Worm (Caenorhabditis elegans) whole organism, L4 larva: ENCODE measurements around the gene F58B4.3.
A peak's percentile ranks its signal among the peaks of the same experiment; 100 is the strongest.

Source experiments
- D1046.2 ChIP-seq: fragments of 200-800 bp; sonication (Bioruptor generic); IDR thresholded peaks from 2 replicates; pipeline ENCODE4 v1.3.6; 2022; ENCODE audit warnings: missing genetic modification characterization, missing compliant biosample characterization
- F44E2.7 ChIP-seq: fragments of 200-800 bp; sonication (Bioruptor generic); IDR thresholded peaks from 2 replicates; pipeline ENCODE4 v2.1.2; 2022; ENCODE audit warnings: missing genetic modification characterization, missing compliant biosample characterization
- R02D3.7 ChIP-seq: fragments of 150-350 bp; sonication (generic microtip); optimal IDR thresholded peaks from 3 replicates; lab custom pipeline; 2014; ENCODE audit warnings: missing biosample characterization, missing genetic modification characterization
- T26A8.4 ChIP-seq: fragments of 200-800 bp; sonication (Bioruptor generic); IDR thresholded peaks from 2 replicates; pipeline ENCODE4 v1.3.6; 2022; ENCODE audit warnings: missing genetic modification characterization, missing compliant biosample characterization
- Y105C5A.15 ChIP-seq: fragments of 200-800 bp; sonication (Bioruptor generic); IDR thresholded peaks from 2 replicates; pipeline ENCODE4 v1.3.6; 2022; ENCODE audit warnings: missing genetic modification characterization, missing compliant biosample characterization
- Y75B8A.6 ChIP-seq: fragments of 200-800 bp; sonication (Bioruptor generic); IDR thresholded peaks from 2 replicates; pipeline ENCODE4 v1.3.6; 2022; ENCODE audit warnings: missing genetic modification reagents, missing genetic modification characterization, missing compliant biosample characterization
- ZK337.2 ChIP-seq: fragments of 200-800 bp; sonication (Bioruptor generic); IDR thresholded peaks from 2 replicates; pipeline ENCODE4 v1.3.6; 2022; ENCODE audit warnings: missing genetic modification reagents, missing genetic modification characterization, missing compliant biosample characterization
- aly-2 ChIP-seq: sonication (generic microtip); optimal IDR thresholded peaks from 2 replicates; lab custom pipeline; 2018; ENCODE audit warnings: missing biosample characterization, missing genetic modification characterization
- attf-4 ChIP-seq: sonication (generic microtip); optimal IDR thresholded peaks from 3 replicates; lab custom pipeline; 2017; ENCODE audit warnings: missing biosample characterization, missing genetic modification characterization
- ceh-62 ChIP-seq: sonication (generic microtip); optimal IDR thresholded peaks from 2 replicates; lab custom pipeline; 2017; ENCODE audit warnings: missing biosample characterization, missing genetic modification characterization
- ceh-82 ChIP-seq: sonication (generic microtip); optimal IDR thresholded peaks from 2 replicates; lab custom pipeline; 2017; ENCODE audit warnings: missing biosample characterization, missing genetic modification characterization
- cey-2 ChIP-seq: sonication (generic microtip); optimal IDR thresholded peaks from 3 replicates; lab custom pipeline; 2017; ENCODE audit warnings: missing genetic modification characterization, mild to moderate bottlenecking, missing compliant biosample characterization, antibody characterized with exemption, borderline replicate concordance; ENCODE audit not compliant: insufficient read depth
- ctbp-1 ChIP-seq: fragments of 200-800 bp; sonication (Bioruptor generic); IDR thresholded peaks from 2 replicates; pipeline ENCODE4 v1.3.6; 2022; ENCODE audit warnings: missing genetic modification reagents, missing genetic modification characterization, missing compliant biosample characterization
- daf-12 ChIP-seq: fragments of 150-350 bp; optimal IDR thresholded peaks from 2 replicates; lab custom pipeline; 2014; ENCODE audit warnings: missing biosample characterization, missing genetic modification reagents, missing genetic modification characterization
- daf-19 ChIP-seq: fragments of 200-800 bp; sonication (Bioruptor generic); conservative IDR thresholded peaks from 2 replicates; pipeline ENCODE4 v1.3.6; 2022; ENCODE audit warnings: missing genetic modification characterization, missing compliant biosample characterization
- dmd-6 ChIP-seq: fragments of 200-800 bp; sonication (Bioruptor generic); IDR thresholded peaks from 2 replicates; pipeline ENCODE4 v1.3.6; 2022; ENCODE audit warnings: missing genetic modification reagents, missing genetic modification characterization, missing compliant biosample characterization
- dmd-8 ChIP-seq: fragments of 200-800 bp; sonication (Bioruptor generic); IDR thresholded peaks from 2 replicates; pipeline ENCODE4 v1.3.6; 2022; ENCODE audit warnings: missing genetic modification characterization, missing compliant biosample characterization
- dmd-9 ChIP-seq: fragments of 200-800 bp; sonication (Bioruptor generic); IDR thresholded peaks from 2 replicates; pipeline ENCODE4 v1.3.6; 2022; ENCODE audit warnings: missing genetic modification reagents, missing genetic modification characterization, missing compliant biosample characterization
- dpl-1 ChIP-seq: fragments of 150-350 bp; optimal IDR thresholded peaks from 2 replicates; lab custom pipeline; 2014; ENCODE audit warnings: missing biosample characterization, missing genetic modification reagents, missing genetic modification characterization
- duxl-1 ChIP-seq: sonication (generic microtip); optimal IDR thresholded peaks from 2 replicates; lab custom pipeline; 2016; ENCODE audit warnings: mild to moderate bottlenecking, missing genetic modification characterization, moderate library complexity, missing compliant biosample characterization; ENCODE audit not compliant: poor library complexity
- dve-1 ChIP-seq: sonication (generic microtip); optimal IDR thresholded peaks from 2 replicates; lab custom pipeline; 2017; ENCODE audit warnings: antibody characterized with exemption, mild to moderate bottlenecking, missing genetic modification characterization, missing compliant biosample characterization; ENCODE audit not compliant: insufficient read depth
- egl-27 ChIP-seq: sonication (generic microtip); optimal IDR thresholded peaks from 3 replicates; lab custom pipeline; 2017; ENCODE audit warnings: missing biosample characterization, missing genetic modification reagents, missing genetic modification characterization
- egl-43 ChIP-seq: fragments of 200-800 bp; sonication (Bioruptor generic); IDR thresholded peaks from 2 replicates; pipeline ENCODE4 v1.3.6; 2022; ENCODE audit warnings: missing genetic modification reagents, missing genetic modification characterization, missing compliant biosample characterization
- gei-8 ChIP-seq: fragments of 200-800 bp; sonication (Bioruptor generic); optimal IDR thresholded peaks from 2 replicates; lab custom pipeline; 2018; ENCODE audit warnings: mild to moderate bottlenecking, missing genetic modification characterization, missing compliant biosample characterization
- hif-1 ChIP-seq, 2 experiments: sonication (generic microtip); optimal IDR thresholded peaks; 2 replicates each; lab custom pipeline; 2016 to 2017; ENCODE audit warnings: missing compliant biosample characterization in 2 of 2, missing genetic modification characterization in 2 of 2, missing genetic modification reagents in 2 of 2, missing genotype in 2 of 2, mild to moderate bottlenecking in 1 of 2
- hlh-30 ChIP-seq: sonication (generic microtip); optimal IDR thresholded peaks from 2 replicates; lab custom pipeline; 2017; ENCODE audit warnings: antibody characterized with exemption, mild to moderate bottlenecking, missing genetic modification characterization, missing compliant biosample characterization; ENCODE audit not compliant: insufficient read depth
- hmg-1.1 ChIP-seq: fragments of 200-800 bp; sonication (Bioruptor generic); IDR thresholded peaks from 2 replicates; pipeline ENCODE4 v1.3.6; 2022; ENCODE audit warnings: missing genetic modification reagents, missing genetic modification characterization, missing compliant biosample characterization
- jun-1 ChIP-seq: fragments of 150-350 bp; optimal IDR thresholded peaks from 2 replicates; lab custom pipeline; 2014; ENCODE audit warnings: missing biosample characterization, missing genetic modification reagents, missing genetic modification characterization
- lin-1 ChIP-seq: fragments of 200-800 bp; sonication (Bioruptor generic); IDR thresholded peaks from 2 replicates; pipeline ENCODE4 v1.3.6; 2022; ENCODE audit warnings: missing genetic modification reagents, missing genetic modification characterization, missing compliant biosample characterization
- mxl-2 ChIP-seq: fragments of 200-800 bp; sonication (Bioruptor generic); conservative IDR thresholded peaks from 2 replicates; pipeline ENCODE4 v1.3.6; 2022; ENCODE audit warnings: missing genetic modification reagents, missing genetic modification characterization, missing compliant biosample characterization
- nhr-11 ChIP-seq: fragments of 150-350 bp; optimal IDR thresholded peaks from 2 replicates; lab custom pipeline; 2014; ENCODE audit warnings: missing biosample characterization, missing genetic modification characterization
- nhr-111 ChIP-seq: fragments of 200-800 bp; sonication (Bioruptor generic); optimal IDR thresholded peaks from 2 replicates; lab custom pipeline; 2018; ENCODE audit warnings: mild to moderate bottlenecking, missing genetic modification characterization, missing compliant biosample characterization
- nhr-237 ChIP-seq: sonication (generic microtip); optimal IDR thresholded peaks from 2 replicates; lab custom pipeline; 2017; ENCODE audit warnings: missing biosample characterization, missing genetic modification characterization
- nhr-25 ChIP-seq: sonication (generic microtip); optimal IDR thresholded peaks from 2 replicates; lab custom pipeline; 2017; ENCODE audit warnings: missing genetic modification characterization, mild to moderate bottlenecking, missing compliant biosample characterization, antibody characterized with exemption, moderate library complexity, borderline replicate concordance; ENCODE audit not compliant: insufficient read depth
- nhr-41 ChIP-seq: fragments of 200-800 bp; sonication (Bioruptor generic); IDR thresholded peaks from 2 replicates; pipeline ENCODE4 v1.3.6; 2022; ENCODE audit warnings: missing genetic modification reagents, missing genetic modification characterization, missing compliant biosample characterization
- nhr-76 ChIP-seq: fragments of 150-350 bp; optimal IDR thresholded peaks from 2 replicates; lab custom pipeline; 2014; ENCODE audit warnings: missing biosample characterization, missing genetic modification characterization
- nhr-77 ChIP-seq: fragments of 150-350 bp; optimal IDR thresholded peaks from 2 replicates; lab custom pipeline; 2014; ENCODE audit warnings: missing biosample characterization, missing genetic modification characterization
- php-3 ChIP-seq: fragments of 200-800 bp; sonication (Bioruptor generic); IDR thresholded peaks from 2 replicates; pipeline ENCODE4 v1.3.6; 2022; ENCODE audit warnings: missing genetic modification reagents, missing genetic modification characterization, missing compliant biosample characterization
- rbr-2 ChIP-seq: sonication (generic microtip); optimal IDR thresholded peaks from 2 replicates; lab custom pipeline; 2016; ENCODE audit warnings: missing genotype, missing genetic modification characterization, missing compliant biosample characterization
- set-16 ChIP-seq: fragments of 200-800 bp; sonication (Bioruptor generic); IDR thresholded peaks from 2 replicates; pipeline ENCODE4 v1.3.6; 2022; ENCODE audit warnings: missing genetic modification reagents, missing genetic modification characterization, missing compliant biosample characterization
- snpc-1.2 ChIP-seq: fragments of 200-800 bp; sonication (Bioruptor generic); IDR thresholded peaks from 2 replicates; pipeline ENCODE4 v1.3.6; 2022; ENCODE audit warnings: missing genetic modification reagents, missing genetic modification characterization, missing compliant biosample characterization
- snpc-4 ChIP-seq: fragments of 150-350 bp; optimal IDR thresholded peaks from 2 replicates; lab custom pipeline; 2014; ENCODE audit warnings: missing biosample characterization, missing genetic modification characterization
- spr-1 ChIP-seq: sonication (generic microtip); optimal IDR thresholded peaks from 2 replicates; lab custom pipeline; 2016; ENCODE audit warnings: mild to moderate bottlenecking, missing genetic modification characterization, missing compliant biosample characterization
- spr-3 ChIP-seq: fragments of 200-800 bp; sonication (Bioruptor generic); optimal IDR thresholded peaks from 2 replicates; lab custom pipeline; 2018; ENCODE audit warnings: mild to moderate bottlenecking, missing genetic modification characterization, missing compliant biosample characterization
- tag-97 ChIP-seq: fragments of 200-800 bp; sonication (Bioruptor generic); IDR thresholded peaks from 2 replicates; pipeline ENCODE4 v1.3.6; 2022; ENCODE audit warnings: missing genetic modification characterization, missing compliant biosample characterization
- unc-130 ChIP-seq: sonication (generic microtip); optimal IDR thresholded peaks from 2 replicates; lab custom pipeline; 2016; ENCODE audit warnings: missing genetic modification reagents, missing genetic modification characterization, missing compliant biosample characterization
- vab-7 ChIP-seq: fragments of 200-800 bp; sonication (Bioruptor generic); IDR thresholded peaks from 2 replicates; pipeline ENCODE4 v1.3.6; 2022; ENCODE audit warnings: missing genetic modification reagents, missing genetic modification characterization, missing compliant biosample characterization
- zag-1 ChIP-seq: fragments of 150-350 bp; optimal IDR thresholded peaks from 2 replicates; lab custom pipeline; 2014; ENCODE audit warnings: missing biosample characterization, missing genetic modification characterization
- zfp-2 ChIP-seq: sonication (generic microtip); optimal IDR thresholded peaks from 2 replicates; lab custom pipeline; 2016; ENCODE audit warnings: mild to moderate bottlenecking, missing genetic modification characterization, missing compliant biosample characterization
- zip-11 ChIP-seq: fragments of 200-800 bp; sonication (Bioruptor generic); IDR thresholded peaks from 2 replicates; pipeline ENCODE4 v1.3.6; 2022; ENCODE audit warnings: missing genetic modification characterization, missing compliant biosample characterization
- ztf-7 ChIP-seq: fragments of 150-350 bp; optimal IDR thresholded peaks from 2 replicates; lab custom pipeline; 2014; ENCODE audit warnings: missing biosample characterization, missing genetic modification characterization

Gene F58B4.3

DNA sequence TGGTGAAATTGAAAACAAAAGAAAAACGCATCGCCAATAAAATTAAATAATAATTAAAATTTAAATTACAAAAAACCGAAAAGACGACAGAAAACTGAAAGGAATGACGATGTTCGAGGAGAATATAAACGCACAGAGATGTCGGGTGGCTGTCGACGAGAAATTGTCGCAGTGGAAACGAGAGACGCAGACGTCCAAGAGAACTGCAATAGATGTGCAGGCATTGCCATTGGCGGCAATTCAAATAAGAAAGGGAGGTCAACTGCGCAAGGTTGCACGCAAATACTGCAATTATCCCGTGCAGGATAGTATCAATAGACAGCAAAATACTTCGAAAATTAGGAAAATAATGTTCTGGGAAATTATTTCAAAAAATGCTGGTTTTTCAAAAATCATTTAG lies 32.4 kb upstream of the F58B4.3 start:
- TF ChIP-seq ZK337.2 (GFP tag; lab: Robert Waterston, UW) (peak; percentile 89), unc-130 (GFP tag; lab: Kevin White, UChicago) (peak; percentile 97), jun-1 (tag; lab: Kevin White, UChicago) (peak; percentile 93), zip-11 (GFP tag; lab: Robert Waterston, UW) (0 out of 2 replicates have a peak, but pooled peaks have one; percentile 12), Y105C5A.15 (GFP tag; lab: Robert Waterston, UW) (no peak), nhr-111 (GFP tag; lab: Kevin White, UChicago) (no peak), ctbp-1 (GFP tag; lab: Robert Waterston, UW) (peak; percentile 97), attf-4 (tag; lab: Kevin White, UChicago) (peak; percentile 39), R02D3.7 (peak; percentile 1), rbr-2 (peak; percentile 98), ztf-7 (peak; percentile 92), zfp-2 (tag; lab: Kevin White, UChicago) (peak; percentile 94), aly-2 (tag; lab: Kevin White, UChicago) (no peak), lin-1 (GFP tag; lab: Robert Waterston, UW) (peak; percentile 97), dpl-1 (GFP tag; lab: Kevin White, UChicago) (peak; percentile 100), egl-43 (GFP tag; lab: Robert Waterston, UW) (peak; percentile 94), duxl-1 (peak; percentile 96), dmd-9 (GFP tag; lab: Robert Waterston, UW) (peak; percentile 84), spr-3 (GFP tag; lab: Kevin White, UChicago) (peak; percentile 94), set-16 (GFP tag; lab: Robert Waterston, UW) (peak; percentile 68), D1046.2 (GFP tag; lab: Robert Waterston, UW) (peak; percentile 96), dmd-8 (no peak), Y75B8A.6 (GFP tag; lab: Robert Waterston, UW) (peak; percentile 98), T26A8.4 (GFP tag; lab: Robert Waterston, UW) (peak; percentile 98), dve-1 (tag; lab: Kevin White, UChicago) (peak; percentile 99), snpc-1.2 (GFP tag; lab: Robert Waterston, UW) (no peak; the same call in 1 of the 2 replicates), zag-1 (tag; lab: Kevin White, UChicago) (peak; percentile 84), nhr-41 (peak; percentile 97), hif-1 (tag; optimal IDR thresholded peaks at IDR 0.05; lab: Kevin White, UChicago) (peak; percentile 67 to 94), vab-7 (GFP tag; lab: Robert Waterston, UW) (peak; percentile 88), mxl-2 (GFP tag; lab: Robert Waterston, UW) (peak; percentile 83), cey-2 (tag; lab: Kevin White, UChicago) (peak; percentile 23), nhr-76 (tag; lab: Kevin White, UChicago) (peak; percentile 70), php-3 (peak; percentile 95), ceh-82 (tag; lab: Kevin White, UChicago) (no peak), F44E2.7 (GFP tag; lab: Robert Waterston, UW) (0 out of 2 replicates have a peak, but pooled peaks have one; percentile 35), nhr-77 (peak; percentile 98), dmd-6 (peak; percentile 99), nhr-237 (tag; lab: Kevin White, UChicago) (peak; percentile 80), daf-19 (GFP tag; lab: Robert Waterston, UW) (peak; percentile 88; the same call in 1 of the 2 replicates), snpc-4 (peak; percentile 8), hlh-30 (peak; percentile 94), hmg-1.1 (GFP tag; lab: Robert Waterston, UW) (peak; percentile 95), spr-1 (tag; lab: Kevin White, UChicago) (peak; percentile 95), nhr-11 (tag; lab: Kevin White, UChicago) (peak; percentile 98), ceh-62 (tag; lab: Kevin White, UChicago) (no peak), gei-8 (GFP tag; lab: Kevin White, UChicago) (peak; percentile 49), egl-27 (tag; lab: Kevin White, UChicago) (peak; percentile 12), daf-12 (no peak), tag-97 (0 out of 2 replicates have a peak, but pooled peaks have one; percentile 79), nhr-25 (peak; percentile 98)
